Fruit fly (Drosophila melanogaster) Kc167 (cell line): ENCODE results near the gene Alp9.

Source experiments
- Myc ChIP-seq: fragments of >200 bp; optimal IDR thresholded peaks from 2 replicates; lab custom pipeline; 2017; ENCODE audit warnings: missing external identifiers
- Sin3A ChIP-seq: fragments of >200 bp; optimal IDR thresholded peaks from 2 replicates; lab custom pipeline; 2018; ENCODE audit warnings: missing external identifiers
- h ChIP-seq: fragments of >200 bp; optimal IDR thresholded peaks from 3 replicates; lab custom pipeline; 2018; ENCODE audit warnings: missing external identifiers
- psq ChIP-seq: fragments of >200 bp; optimal IDR thresholded peaks from 2 replicates; lab custom pipeline; 2017; ENCODE audit warnings: missing external identifiers
- ttk ChIP-seq: sonication (Bioruptor generic); optimal IDR thresholded peaks from 2 replicates; lab custom pipeline; 2017; ENCODE audit warnings: missing external identifiers

dm6 chr3L:5640689-5641088 is 45.3 kb downstream of the Alp9 start:
- TF ChIP-seq psq, result no peak
- TF ChIP-seq Sin3A, result no peak
- TF ChIP-seq ttk (lab: Kevin White, UChicago), result no peak
- TF ChIP-seq Myc, result no peak
- no peak for TF ChIP-seq h (lab: Kevin White, UChicago)
